Worm (Caenorhabditis elegans): ENCODE measurements around the gene C50F4.6.
A peak's percentile ranks its signal among the peaks of the same experiment; 100 is the strongest.

DNA sequence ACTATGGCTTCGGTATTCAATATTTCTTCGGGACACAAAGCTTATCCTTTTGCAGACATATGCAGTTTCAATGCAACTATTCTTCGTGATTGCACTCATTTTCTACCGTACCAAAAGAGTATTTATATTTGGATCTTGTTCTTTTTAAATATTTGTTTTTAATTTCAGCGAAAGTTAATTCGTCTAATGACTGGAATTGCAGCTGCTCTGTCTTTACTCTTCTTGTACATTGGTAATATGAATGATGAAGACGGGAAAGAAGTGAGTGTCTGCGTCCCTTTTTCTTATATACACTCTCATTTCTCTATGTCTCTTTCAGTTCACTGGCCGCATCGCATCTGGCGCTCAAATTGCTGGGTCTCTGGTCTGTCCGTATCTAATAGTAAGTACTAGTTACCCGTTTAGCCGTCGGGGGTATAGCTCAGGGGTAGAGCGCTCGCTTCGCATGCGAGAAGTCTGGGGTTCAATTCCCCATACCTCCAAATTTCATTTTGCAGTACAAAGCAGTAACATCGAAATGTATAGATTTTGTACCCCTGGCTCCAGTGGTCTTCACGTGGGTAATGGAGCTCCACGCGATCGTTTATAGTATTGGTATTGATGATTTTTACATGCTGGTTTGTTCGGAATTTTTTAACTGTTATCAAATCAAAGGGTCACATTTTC lies 42.6 kb upstream of the C50F4.6 start:
- peak; percentile 92 for TF ChIP-seq drap-1 (GFP tag; optimal IDR thresholded peaks at IDR 0.05)
- no peak for TF ChIP-seq nhr-28 (tag; optimal IDR thresholded peaks at IDR 0.05)
- no peak for TF ChIP-seq blmp-1 (tag; optimal IDR thresholded peaks at IDR 0.05)
- peak; percentile 94 for TF ChIP-seq ceh-83 (GFP tag; optimal IDR thresholded peaks at IDR 0.05)
- TF ChIP-seq ceh-39 (tag; optimal IDR thresholded peaks at IDR 0.05) = no peak
- TF ChIP-seq M03D4.4 (tag; optimal IDR thresholded peaks at IDR 0.05) = peak; percentile 93
- TF ChIP-seq unc-39 (tag; optimal IDR thresholded peaks at IDR 0.05) = no peak
- TF ChIP-seq nhr-76 (tag; optimal IDR thresholded peaks at IDR 0.05) = no peak
- no peak for TF ChIP-seq pha-4 (tag; optimal IDR thresholded peaks at IDR 0.05)
- TF ChIP-seq elt-3 (tag; optimal IDR thresholded peaks at IDR 0.05) = no peak
- no peak for TF ChIP-seq ztf-11 (tag; optimal IDR thresholded peaks at IDR 0.05)
- no peak for TF ChIP-seq lsy-2 (tag; optimal IDR thresholded peaks at IDR 0.05)
- TF ChIP-seq lin-13 (tag; optimal IDR thresholded peaks at IDR 0.05) = peak; percentile 31
